Worm (Caenorhabditis elegans) whole organism, L4 larva: ENCODE data around the gene fbxa-170.

ENCODE experiments used
- F26F4.8 ChIP-seq: fragments of 200-800 bp; sonication (Bioruptor generic); conservative IDR thresholded peaks from 2 replicates; pipeline ENCODE4 v1.3.6; 2022; ENCODE audit warnings: missing genetic modification characterization, missing compliant biosample characterization
- F37D6.2 ChIP-seq: sonication (generic microtip); optimal IDR thresholded peaks from 2 replicates; lab custom pipeline; 2016; ENCODE audit warnings: mild to moderate bottlenecking, missing genetic modification characterization, missing compliant biosample characterization
- T26A8.4 ChIP-seq: fragments of 200-800 bp; sonication (Bioruptor generic); IDR thresholded peaks from 2 replicates; pipeline ENCODE4 v1.3.6; 2022; ENCODE audit warnings: missing genetic modification characterization, missing compliant biosample characterization
- ZK337.2 ChIP-seq: fragments of 200-800 bp; sonication (Bioruptor generic); IDR thresholded peaks from 2 replicates; pipeline ENCODE4 v1.3.6; 2022; ENCODE audit warnings: missing genetic modification reagents, missing genetic modification characterization, missing compliant biosample characterization
- ZK546.5 ChIP-seq, 2 experiments: sonication (generic microtip); optimal IDR thresholded peaks; 2 replicates each; lab custom pipeline; 2017; ENCODE audit warnings: missing biosample characterization in 2 of 2, missing genetic modification characterization in 2 of 2
- aly-2 ChIP-seq: sonication (generic microtip); optimal IDR thresholded peaks from 2 replicates; lab custom pipeline; 2018; ENCODE audit warnings: missing biosample characterization, missing genetic modification characterization
- attf-4 ChIP-seq: sonication (generic microtip); optimal IDR thresholded peaks from 3 replicates; lab custom pipeline; 2017; ENCODE audit warnings: missing biosample characterization, missing genetic modification characterization
- ceh-28 ChIP-seq: fragments of 150-350 bp; optimal IDR thresholded peaks from 2 replicates; lab custom pipeline; 2014; ENCODE audit warnings: missing biosample characterization, missing genetic modification reagents, missing genetic modification characterization
- ces-1 ChIP-seq: fragments of 150-350 bp; sonication (generic microtip); optimal IDR thresholded peaks from 4 replicates; lab custom pipeline; 2014; ENCODE audit warnings: missing biosample characterization, missing genetic modification reagents, missing genetic modification characterization
- daf-16 ChIP-seq, 3 experiments: sonication (generic microtip); optimal IDR thresholded peaks; 2 replicates each; lab custom pipeline; 2016 to 2017; ENCODE audit warnings: missing genetic modification characterization in 3 of 3, missing genetic modification reagents in 3 of 3, mild to moderate bottlenecking in 2 of 3, missing compliant biosample characterization in 2 of 3, missing biosample characterization in 1 of 3, moderate library complexity in 1 of 3
- daf-8 ChIP-seq: fragments of 200-800 bp; sonication (Bioruptor generic); IDR thresholded peaks from 2 replicates; pipeline ENCODE4 v1.3.6; 2022; ENCODE audit warnings: missing genetic modification characterization, missing compliant biosample characterization
- dmd-6 ChIP-seq: fragments of 200-800 bp; sonication (Bioruptor generic); IDR thresholded peaks from 2 replicates; pipeline ENCODE4 v1.3.6; 2022; ENCODE audit warnings: missing genetic modification reagents, missing genetic modification characterization, missing compliant biosample characterization
- dmd-8 ChIP-seq: fragments of 200-800 bp; sonication (Bioruptor generic); IDR thresholded peaks from 2 replicates; pipeline ENCODE4 v1.3.6; 2022; ENCODE audit warnings: missing genetic modification characterization, missing compliant biosample characterization
- fkh-10 ChIP-seq: fragments of 150-350 bp; optimal IDR thresholded peaks from 2 replicates; lab custom pipeline; 2014; ENCODE audit warnings: missing biosample characterization, missing genetic modification reagents, missing genetic modification characterization
- hlh-30 ChIP-seq: sonication (generic microtip); optimal IDR thresholded peaks from 2 replicates; lab custom pipeline; 2017; ENCODE audit warnings: antibody characterized with exemption, mild to moderate bottlenecking, missing genetic modification characterization, missing compliant biosample characterization; ENCODE audit not compliant: insufficient read depth
- lir-3 ChIP-seq: sonication (generic microtip); optimal IDR thresholded peaks from 2 replicates; lab custom pipeline; 2016; ENCODE audit warnings: mild to moderate bottlenecking, missing genetic modification characterization, missing compliant biosample characterization
- lsy-2 ChIP-seq, 2 experiments: fragments of 150-350 bp in 1 of 2; sonication (generic microtip) in 1 of 2; optimal IDR thresholded peaks; 2 replicates each; lab custom pipeline; 2014 to 2017; ENCODE audit warnings: missing biosample characterization in 2 of 2, missing genetic modification characterization in 2 of 2
- madf-9 ChIP-seq: fragments of 200-800 bp; sonication (Bioruptor generic); conservative IDR thresholded peaks from 2 replicates; pipeline ENCODE4 v1.3.6; 2022; ENCODE audit warnings: missing genetic modification reagents, missing genetic modification characterization, missing compliant biosample characterization
- mxl-3 ChIP-seq: fragments of 200-800 bp; sonication (Bioruptor generic); optimal IDR thresholded peaks from 2 replicates; lab custom pipeline; 2018; ENCODE audit warnings: mild to moderate bottlenecking, missing genetic modification characterization, missing compliant biosample characterization
- nhr-11 ChIP-seq: fragments of 150-350 bp; optimal IDR thresholded peaks from 2 replicates; lab custom pipeline; 2014; ENCODE audit warnings: missing biosample characterization, missing genetic modification characterization
- nhr-111 ChIP-seq: fragments of 200-800 bp; sonication (Bioruptor generic); optimal IDR thresholded peaks from 2 replicates; lab custom pipeline; 2018; ENCODE audit warnings: mild to moderate bottlenecking, missing genetic modification characterization, missing compliant biosample characterization
- nhr-25 ChIP-seq: sonication (generic microtip); optimal IDR thresholded peaks from 2 replicates; lab custom pipeline; 2017; ENCODE audit warnings: missing genetic modification characterization, mild to moderate bottlenecking, missing compliant biosample characterization, antibody characterized with exemption, moderate library complexity, borderline replicate concordance; ENCODE audit not compliant: insufficient read depth
- nhr-28 ChIP-seq: fragments of 150-350 bp; optimal IDR thresholded peaks from 2 replicates; lab custom pipeline; 2014; ENCODE audit warnings: missing biosample characterization, missing genetic modification characterization
- saeg-2 ChIP-seq: fragments of 200-800 bp; sonication (Bioruptor generic); IDR thresholded peaks from 2 replicates; pipeline ENCODE4 v1.3.6; 2022; ENCODE audit warnings: missing genetic modification reagents, missing genetic modification characterization, missing compliant biosample characterization
- skn-1 ChIP-seq: fragments of 150-350 bp; optimal IDR thresholded peaks from 2 replicates; lab custom pipeline; 2014; ENCODE audit warnings: missing biosample characterization, missing genetic modification characterization
- spr-3 ChIP-seq: fragments of 200-800 bp; sonication (Bioruptor generic); optimal IDR thresholded peaks from 2 replicates; lab custom pipeline; 2018; ENCODE audit warnings: mild to moderate bottlenecking, missing genetic modification characterization, missing compliant biosample characterization
- tra-1 ChIP-seq: fragments of 200-800 bp; sonication (Bioruptor generic); IDR thresholded peaks from 2 replicates; pipeline ENCODE4 v1.3.6; 2022; ENCODE audit warnings: missing genetic modification reagents, missing genetic modification characterization, missing compliant biosample characterization
- unc-62 ChIP-seq, 3 experiments: fragments of 150-350 bp in 1 of 3; sonication (generic microtip); optimal IDR thresholded peaks in 2 of 3; peaks in 1 of 3; 1 replicate in 1 of 3; 2 replicates in 2 of 3; lab custom pipeline; 2014 to 2017; ENCODE audit warnings: missing biosample characterization in 3 of 3, missing genetic modification characterization in 3 of 3, missing genetic modification reagents in 3 of 3, missing genotype in 1 of 3
- vab-7 ChIP-seq: fragments of 200-800 bp; sonication (Bioruptor generic); IDR thresholded peaks from 2 replicates; pipeline ENCODE4 v1.3.6; 2022; ENCODE audit warnings: missing genetic modification reagents, missing genetic modification characterization, missing compliant biosample characterization
- zip-11 ChIP-seq: fragments of 200-800 bp; sonication (Bioruptor generic); IDR thresholded peaks from 2 replicates; pipeline ENCODE4 v1.3.6; 2022; ENCODE audit warnings: missing genetic modification characterization, missing compliant biosample characterization

Gene fbxa-170

ce11 chrX:1668748-1669147 is 9.2 kb downstream of the fbxa-170 start, which contains the start of gene R09H3.3 (continued):
- TF ChIP-seq nhr-25 (tag; lab: Kevin White, UChicago) (no peak), daf-16 (GFP tag; optimal IDR thresholded peaks at IDR 0.05; lab: Kevin White, UChicago) (no peak), daf-16 (tag; optimal IDR thresholded peaks at IDR 0.05; lab: Kevin White, UChicago) (no peak), zip-11 (GFP tag; lab: Robert Waterston, UW) (no peak), nhr-111 (GFP tag; lab: Kevin White, UChicago) (no peak), aly-2 (tag; lab: Kevin White, UChicago) (no peak), tra-1 (GFP tag; lab: Robert Waterston, UW) (no peak)
- TF ChIP-seq, all 104 proteins: peak for 0

DNA sequence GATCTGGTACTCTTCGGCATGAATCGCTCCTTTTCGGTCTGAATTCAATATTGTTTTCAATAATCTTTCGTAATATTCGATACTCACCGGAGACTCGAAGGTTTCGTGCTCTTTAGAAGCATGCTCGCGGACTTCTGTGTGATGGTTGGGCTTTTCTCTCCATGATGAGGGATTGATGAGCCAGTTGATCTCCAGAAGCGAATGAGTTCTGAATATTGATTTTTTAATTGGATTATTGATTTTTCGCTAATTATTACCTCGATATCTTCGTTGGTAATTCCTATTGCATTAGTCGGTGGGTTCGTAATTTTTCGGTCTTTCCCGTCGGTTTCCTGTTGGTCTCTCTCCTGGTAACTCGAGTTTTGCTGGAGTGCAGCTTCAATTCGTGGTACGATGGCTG is 10.9 kb downstream of the fbxa-170 start:
- TF ChIP-seq vab-7 (GFP tag; lab: Robert Waterston, UW) (no peak), ceh-28 (tag; lab: Kevin White, UChicago) (peak; percentile 63), unc-62 (GFP tag; optimal IDR thresholded peaks at IDR 0.05 in 1 of 2; lab: Kevin White, UChicago) (peak in 1 of 2 experiments; percentile 82), unc-62 (tag; optimal IDR thresholded peaks at IDR 0.05; lab: Kevin White, UChicago) (no peak)

DNA sequence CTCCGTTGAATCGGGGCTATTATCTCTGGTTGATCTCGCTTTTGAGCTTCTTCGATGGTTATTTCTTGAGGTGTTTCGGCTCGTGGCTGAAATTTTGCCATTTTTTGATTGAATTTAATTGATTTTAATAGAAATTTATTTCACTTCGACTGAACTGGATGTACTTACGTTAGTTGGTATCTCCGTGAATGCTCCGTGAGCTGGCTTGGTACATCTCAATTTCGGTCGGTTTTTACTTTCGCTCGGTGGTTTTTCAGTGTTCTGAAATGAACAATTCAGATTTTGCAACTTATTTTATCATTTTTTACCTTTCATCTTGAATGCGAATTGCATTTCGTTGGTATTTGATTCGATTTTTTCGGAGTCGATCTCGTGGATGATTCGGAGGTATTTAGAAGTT is 13.0 kb downstream of the fbxa-170 start, which contains the start of gene R09H3.2:
R09H3.2 (minus strand) TSS at position 101 of the 400 bp plus-strand sequence.
- no peak for TF ChIP-seq ces-1
- no peak for TF ChIP-seq skn-1 (tag; lab: Kevin White, UChicago)
- no peak for TF ChIP-seq F26F4.8 (GFP tag; lab: Robert Waterston, UW)
- TF ChIP-seq daf-16 (GFP tag; optimal IDR thresholded peaks at IDR 0.05; lab: Kevin White, UChicago): no peak
- no peak for TF ChIP-seq daf-16 (tag; optimal IDR thresholded peaks at IDR 0.05; lab: Kevin White, UChicago)
- no peak for TF ChIP-seq T26A8.4 (GFP tag; lab: Robert Waterston, UW)
- TF ChIP-seq lsy-2 (tag; optimal IDR thresholded peaks at IDR 0.05; lab: Kevin White, UChicago): no peak
- no peak for TF ChIP-seq fkh-10 (GFP tag; lab: Kevin White, UChicago)
- TF ChIP-seq dmd-6 (GFP tag; lab: Robert Waterston, UW): no peak
- no peak for TF ChIP-seq saeg-2 (GFP tag; lab: Robert Waterston, UW)
- no peak for TF ChIP-seq daf-8 (GFP tag; lab: Robert Waterston, UW)
- no peak for TF ChIP-seq madf-9 (GFP tag; lab: Robert Waterston, UW)
- no peak for TF ChIP-seq nhr-28 (tag; lab: Kevin White, UChicago)
- TF ChIP-seq ZK337.2 (GFP tag; lab: Robert Waterston, UW): no peak
- no peak for TF ChIP-seq spr-3

DNA sequence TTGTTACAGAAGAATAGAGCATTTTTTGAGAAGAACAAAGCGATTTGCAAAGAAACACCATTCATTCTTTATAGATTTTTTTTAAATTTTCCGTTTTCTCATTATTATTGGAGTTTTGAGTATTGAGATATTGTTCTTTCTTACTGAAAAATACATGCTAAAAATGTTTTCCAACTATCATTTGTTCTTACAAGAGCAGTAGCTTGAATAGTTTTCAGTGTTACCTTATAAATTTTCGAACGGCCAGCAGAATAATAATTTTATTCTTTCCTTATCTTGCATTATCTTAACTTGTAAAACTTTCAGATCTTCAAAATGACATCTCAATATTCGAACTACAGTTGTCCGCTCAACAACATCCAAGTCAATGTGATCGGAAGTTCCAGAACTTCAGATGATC is 22.7 kb downstream of the fbxa-170 start, which contains the start of gene tbx-32:
tbx-32 (plus strand) TSS at position 301 of the 400 bp plus-strand sequence.
- TF ChIP-seq hlh-30: no peak
- no peak for TF ChIP-seq attf-4 (tag; lab: Kevin White, UChicago)
- no peak for TF ChIP-seq nhr-28 (tag; lab: Kevin White, UChicago)
- TF ChIP-seq mxl-3 (GFP tag; lab: Kevin White, UChicago): no peak

DNA sequence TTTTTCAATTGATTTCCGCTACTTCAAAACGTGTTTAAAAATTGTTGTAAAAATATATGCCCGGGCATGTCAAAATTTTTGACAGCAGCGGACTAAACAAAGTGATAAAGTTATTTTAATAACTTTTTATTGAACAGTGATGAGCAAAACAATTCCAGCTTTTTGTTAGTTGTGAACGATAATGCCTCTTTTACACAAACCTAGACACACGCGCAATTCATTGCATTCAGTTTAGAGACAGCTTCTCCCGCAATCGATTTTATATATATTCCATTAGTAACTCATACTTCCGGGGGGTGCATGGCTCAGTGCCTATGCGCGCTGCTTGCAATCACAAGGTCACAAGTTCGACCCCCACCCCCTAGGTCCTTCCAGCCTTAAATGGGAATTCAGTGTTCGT is 23.8 kb downstream of the fbxa-170 start, which contains the start of gene ZK380.6:
ZK380.6 (plus strand) TSS at position 301 of the 400 bp plus-strand sequence.
- TF ChIP-seq nhr-11 (tag; lab: Kevin White, UChicago) (no peak), F37D6.2 (tag; lab: Kevin White, UChicago) (no peak), lir-3 (tag; lab: Kevin White, UChicago) (no peak), ZK546.5 (tag; optimal IDR thresholded peaks at IDR 0.05; lab: Kevin White, UChicago) (no peak)

DNA sequence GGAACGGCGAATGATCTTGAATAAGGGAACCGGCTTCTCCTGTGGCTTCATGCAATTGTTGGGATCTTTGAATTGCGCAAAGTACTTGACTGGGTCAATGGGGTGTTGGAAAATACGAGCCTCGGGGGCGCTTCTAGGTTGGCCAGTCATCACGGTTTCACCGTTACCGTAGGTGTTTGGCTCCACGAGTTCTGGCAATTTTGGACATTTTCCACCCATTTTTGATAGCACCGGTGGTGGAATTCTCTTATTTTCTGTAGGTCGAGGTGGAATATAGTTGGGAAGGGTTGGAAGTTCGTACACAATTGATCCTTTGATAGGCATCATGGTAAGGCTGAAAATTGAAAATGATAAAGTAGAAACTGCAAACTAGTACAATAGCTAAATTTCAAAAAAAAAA is 26.3 kb downstream of the fbxa-170 start, which contains the start of gene ZK380.4:
ZK380.4 (minus strand) TSS at position 327 of the 400 bp plus-strand sequence.
- TF ChIP-seq unc-62 (GFP tag; optimal IDR thresholded peaks at IDR 0.05 in 1 of 2; lab: Kevin White, UChicago) (peak in 1 of 2 experiments; percentile 92), unc-62 (tag; optimal IDR thresholded peaks at IDR 0.05; lab: Kevin White, UChicago) (no peak), dmd-8 (GFP tag; lab: Robert Waterston, UW) (no peak)
- TF ChIP-seq, all 104 proteins: peak for 1
